Fruit fly (Drosophila melanogaster) whole organism, prepupa: ENCODE results near the gene ebi.
A peak's percentile ranks its signal among the peaks of the same experiment; 100 is the strongest.

Experiments used
- CG10631 ChIP-seq: fragments of 200-800 bp; sonication (Bioruptor generic); optimal IDR thresholded peaks from 2 replicates; lab custom pipeline; 2016; ENCODE audit warnings: missing biosample characterization, missing genetic modification characterization
- CG10669 ChIP-seq: fragments of 200-800 bp; sonication (Bioruptor generic); optimal IDR thresholded peaks from 3 replicates; lab custom pipeline; 2018; ENCODE audit warnings: missing biosample characterization, mild to moderate bottlenecking, missing genetic modification characterization, moderate library complexity
- CG11294 ChIP-seq: fragments of 200-800 bp; sonication (Bioruptor generic); IDR thresholded peaks from 2 replicates; pipeline ENCODE4 v1.3.6; 2022; ENCODE audit warnings: missing biosample characterization, missing genetic modification characterization
- CG11902 ChIP-seq: fragments of 200-800 bp; sonication (Bioruptor generic); optimal IDR thresholded peaks from 3 replicates; lab custom pipeline; 2016; ENCODE audit warnings: missing biosample characterization, missing genetic modification characterization
- CG15336 ChIP-seq: fragments of 200-800 bp; sonication (Bioruptor generic); IDR thresholded peaks from 2 replicates; pipeline ENCODE4 v1.3.6; 2022; ENCODE audit warnings: missing biosample characterization, missing genetic modification characterization
- CG1621 ChIP-seq: fragments of 200-800 bp; sonication (Bioruptor generic); optimal IDR thresholded peaks from 3 replicates; lab custom pipeline; 2018; ENCODE audit warnings: missing biosample characterization, mild to moderate bottlenecking, missing genetic modification characterization
- CG16779 ChIP-seq: fragments of 200-800 bp; sonication (Bioruptor generic); optimal IDR thresholded peaks from 3 replicates; lab custom pipeline; 2017; ENCODE audit warnings: missing biosample characterization, mild to moderate bottlenecking, missing genetic modification characterization
- CG3032 ChIP-seq: fragments of 200-800 bp; optimal IDR thresholded peaks from 2 replicates; lab custom pipeline; 2019; ENCODE audit warnings: missing biosample characterization, mild to moderate bottlenecking, missing genetic modification characterization, moderate library complexity
- CG31627 ChIP-seq: fragments of 200-800 bp; sonication (Bioruptor generic); optimal IDR thresholded peaks from 3 replicates; lab custom pipeline; 2016; ENCODE audit warnings: missing biosample characterization, missing genetic modification characterization
- CG32006 ChIP-seq: fragments of 200-800 bp; sonication (Bioruptor generic); optimal IDR thresholded peaks from 3 replicates; lab custom pipeline; 2017; ENCODE audit warnings: missing biosample characterization, mild to moderate bottlenecking, missing genetic modification characterization
- CG3919 ChIP-seq: fragments of 200-800 bp; sonication (Bioruptor generic); optimal IDR thresholded peaks from 3 replicates; lab custom pipeline; 2016; ENCODE audit warnings: missing biosample characterization, missing genetic modification characterization
- CG4318 ChIP-seq: fragments of 200-800 bp; sonication (Bioruptor generic); optimal IDR thresholded peaks from 3 replicates; lab custom pipeline; 2017; ENCODE audit warnings: missing biosample characterization, mild to moderate bottlenecking, missing genetic modification characterization
- CG6163 ChIP-seq: fragments of 200-800 bp; sonication (Bioruptor generic); IDR thresholded peaks from 3 replicates; pipeline ENCODE4 v1.3.6; 2022; ENCODE audit warnings: missing biosample characterization, missing genetic modification characterization
- CG6276 ChIP-seq: fragments of 200-800 bp; sonication (Bioruptor generic); optimal IDR thresholded peaks from 2 replicates; lab custom pipeline; 2017; ENCODE audit warnings: missing biosample characterization, mild to moderate bottlenecking, missing genetic modification characterization
- CG6808 ChIP-seq: fragments of 200-800 bp; sonication (Bioruptor generic); optimal IDR thresholded peaks from 3 replicates; lab custom pipeline; 2017; ENCODE audit warnings: missing biosample characterization, missing genetic modification characterization, mild to moderate bottlenecking, moderate library complexity, missing genetic modification reagents
- CG6854 ChIP-seq: fragments of 200-800 bp; sonication (Bioruptor generic); optimal IDR thresholded peaks from 2 replicates; lab custom pipeline; 2017; ENCODE audit warnings: missing biosample characterization, mild to moderate bottlenecking, missing genetic modification characterization
- CG8119 ChIP-seq: fragments of 200-800 bp; sonication (Bioruptor generic); IDR thresholded peaks from 3 replicates; pipeline ENCODE4 v1.3.6; 2022; ENCODE audit warnings: missing biosample characterization, missing genetic modification characterization
- CG9139 ChIP-seq: fragments of 200-800 bp; sonication (Bioruptor generic); optimal IDR thresholded peaks from 3 replicates; lab custom pipeline; 2017; ENCODE audit warnings: missing biosample characterization, mild to moderate bottlenecking, missing genetic modification characterization
- Eip78C ChIP-seq: fragments of 200-800 bp; sonication (Bioruptor generic); peaks from one replicate; lab custom pipeline; 2016; ENCODE audit warnings: missing biosample characterization, missing genetic modification characterization
- Ets21C ChIP-seq: fragments of 200-800 bp; sonication (Bioruptor generic); optimal IDR thresholded peaks from 3 replicates; lab custom pipeline; 2016; ENCODE audit warnings: missing biosample characterization, missing genetic modification characterization
- Hr38 ChIP-seq: sonication (Bioruptor generic); optimal IDR thresholded peaks from 2 replicates; lab custom pipeline; 2016; ENCODE audit warnings: missing biosample characterization, missing genetic modification characterization
- Lpt ChIP-seq: fragments of 200-800 bp; sonication (Bioruptor generic); optimal IDR thresholded peaks from 3 replicates; lab custom pipeline; 2016; ENCODE audit warnings: missing biosample characterization, missing genetic modification characterization
- Met ChIP-seq: fragments of 200-800 bp; sonication (Bioruptor generic); optimal IDR thresholded peaks from 3 replicates; lab custom pipeline; 2016; ENCODE audit warnings: missing biosample characterization, missing genetic modification characterization
- OdsH ChIP-seq: fragments of 200-800 bp; sonication (Bioruptor generic); optimal IDR thresholded peaks from 3 replicates; lab custom pipeline; 2016; ENCODE audit warnings: missing biosample characterization, missing genetic modification characterization
- Smox ChIP-seq: fragments of 200-800 bp; sonication (Bioruptor generic); optimal IDR thresholded peaks from 3 replicates; lab custom pipeline; 2016; ENCODE audit warnings: missing biosample characterization, missing genetic modification characterization
- Sox102F ChIP-seq: fragments of 200-800 bp; sonication (Bioruptor generic); optimal IDR thresholded peaks from 2 replicates; lab custom pipeline; 2016; ENCODE audit warnings: missing biosample characterization, mild to moderate bottlenecking, missing genetic modification characterization
- Sox14 ChIP-seq: fragments of 200-800 bp; sonication (Bioruptor generic); optimal IDR thresholded peaks from 3 replicates; lab custom pipeline; 2016; ENCODE audit warnings: missing biosample characterization, missing genetic modification characterization
- achi ChIP-seq: fragments of 200-800 bp; sonication (Bioruptor generic); optimal IDR thresholded peaks from 3 replicates; lab custom pipeline; 2016; ENCODE audit warnings: missing biosample characterization, missing genetic modification characterization
- acj6 ChIP-seq: fragments of 200-800 bp; sonication (Bioruptor generic); optimal IDR thresholded peaks from 3 replicates; lab custom pipeline; 2016; ENCODE audit warnings: missing biosample characterization, missing genetic modification characterization
- cyc ChIP-seq: fragments of 200-800 bp; sonication (Bioruptor generic); optimal IDR thresholded peaks from 3 replicates; lab custom pipeline; 2016; ENCODE audit warnings: missing biosample characterization, missing genetic modification characterization
- dsx ChIP-seq: fragments of 200-800 bp; optimal IDR thresholded peaks from 3 replicates; lab custom pipeline; 2019; ENCODE audit warnings: missing biosample characterization, mild to moderate bottlenecking, missing genetic modification characterization, moderate library complexity; ENCODE audit not compliant: poor library complexity, severe bottlenecking
- esn ChIP-seq: fragments of 200-800 bp; sonication (Bioruptor generic); optimal IDR thresholded peaks from 2 replicates; lab custom pipeline; 2016; ENCODE audit warnings: missing biosample characterization, mild to moderate bottlenecking, missing genetic modification characterization, moderate library complexity
- fd59A ChIP-seq: fragments of 200-800 bp; sonication (Bioruptor generic); optimal IDR thresholded peaks from 2 replicates; lab custom pipeline; 2017; ENCODE audit warnings: missing biosample characterization, mild to moderate bottlenecking, missing genetic modification characterization, missing genetic modification reagents
- fd85E ChIP-seq: fragments of 200-800 bp; sonication (Bioruptor generic); optimal IDR thresholded peaks from 3 replicates; lab custom pipeline; 2016; ENCODE audit warnings: missing biosample characterization, missing genetic modification characterization
- net ChIP-seq: fragments of 200-800 bp; sonication (Bioruptor generic); optimal IDR thresholded peaks from 3 replicates; lab custom pipeline; 2016; ENCODE audit warnings: missing biosample characterization, missing genetic modification characterization
- pdm3 ChIP-seq: fragments of 200-800 bp; sonication (Bioruptor generic); optimal IDR thresholded peaks from 3 replicates; lab custom pipeline; 2016; ENCODE audit warnings: missing biosample characterization, missing genetic modification characterization
- salr ChIP-seq, 2 experiments: fragments of 200-800 bp; sonication (Bioruptor generic); optimal IDR thresholded peaks; 3 replicates each; lab custom pipeline; 2016 to 2018; ENCODE audit warnings: missing biosample characterization in 2 of 2, missing genetic modification characterization in 2 of 2, mild to moderate bottlenecking in 1 of 2
- spab ChIP-seq: fragments of 200-800 bp; sonication (Bioruptor generic); optimal IDR thresholded peaks from 2 replicates; lab custom pipeline; 2017; ENCODE audit warnings: missing biosample characterization, mild to moderate bottlenecking, missing genetic modification characterization, missing genetic modification reagents
- ss ChIP-seq, 2 experiments: fragments of 200-800 bp; sonication (Bioruptor generic); optimal IDR thresholded peaks; 2 replicates in 1 of 2; 3 replicates in 1 of 2; lab custom pipeline; 2017 to 2018; ENCODE audit warnings: mild to moderate bottlenecking in 2 of 2, missing biosample characterization in 2 of 2, missing genetic modification characterization in 2 of 2, moderate library complexity in 1 of 2
- svp ChIP-seq: fragments of 200-800 bp; sonication (Bioruptor generic); peaks from one replicate; lab custom pipeline; 2016; ENCODE audit warnings: missing biosample characterization, missing genetic modification characterization
- vri ChIP-seq: fragments of 200-800 bp; sonication (Bioruptor generic); optimal IDR thresholded peaks from 3 replicates; lab custom pipeline; 2016; ENCODE audit warnings: missing biosample characterization, mild to moderate bottlenecking, missing genetic modification characterization

Gene ebi

dm6 chr2L:441927-442691 lies 27.2 kb downstream of the ebi start (continued):
- TF ChIP-seq CG8119 (GFP tag; lab: Robert Waterston, UW), result peak; percentile 95
- peak; percentile 95 for TF ChIP-seq Ets21C (GFP tag; lab: Kevin White, UChicago)
- peak; percentile 96 for TF ChIP-seq CG3032 (tag; lab: Kevin White, UChicago)
- TF ChIP-seq CG6276 (GFP tag; lab: Kevin White, UChicago), result peak; percentile 93
- TF ChIP-seq achi (GFP tag; lab: Kevin White, UChicago), result peak; percentile 96
- TF ChIP-seq pdm3, result peak; percentile 98
- TF ChIP-seq Sox102F (GFP tag; lab: Kevin White, UChicago), result peak; percentile 97
- TF ChIP-seq fd59A (GFP tag; lab: Kevin White, UChicago), result peak; percentile 95
- TF ChIP-seq CG3919 (GFP tag; lab: Kevin White, UChicago), result peak; percentile 99
- peak; percentile 93 for TF ChIP-seq CG6808 (GFP tag; lab: Kevin White, UChicago)
- peak; percentile 90 for TF ChIP-seq CG4318
- peak; percentile 96 for TF ChIP-seq spab (GFP tag; lab: Kevin White, UChicago)
- TF ChIP-seq CG10631 (GFP tag; lab: Kevin White, UChicago), result peak; percentile 96
- TF ChIP-seq Smox, result peak; percentile 96
- peak; percentile 97 for TF ChIP-seq OdsH (GFP tag; lab: Kevin White, UChicago)
- TF ChIP-seq acj6, result peak; percentile 97
- TF ChIP-seq CG6163 (GFP tag; lab: Robert Waterston, UW), result peak; percentile 97
- peak; percentile 95 for TF ChIP-seq CG15336 (GFP tag; lab: Robert Waterston, UW)
- peak; percentile 95 for TF ChIP-seq CG32006
- TF ChIP-seq esn (GFP tag; lab: Kevin White, UChicago), result peak; percentile 98
- TF ChIP-seq Lpt (GFP tag; lab: Kevin White, UChicago), result peak; percentile 96
- peak; percentile 97 for TF ChIP-seq CG11902 (GFP tag; lab: Kevin White, UChicago)
- TF ChIP-seq cyc (GFP tag; lab: Kevin White, UChicago), result peak; percentile 98
- peak; percentile 98 for TF ChIP-seq svp (GFP tag; lab: Kevin White, UChicago)
- TF ChIP-seq dsx (GFP tag; lab: Kevin White, UChicago), result peak; percentile 94
- peak; percentile 89 for TF ChIP-seq CG9139
- peak; percentile 96 for TF ChIP-seq CG10669 (GFP tag; lab: Kevin White, UChicago)
- peak; percentile 96 for TF ChIP-seq CG1621 (tag; lab: Kevin White, UChicago)
- peak; percentile 92 for TF ChIP-seq CG6854 (GFP tag; lab: Kevin White, UChicago)
- TF ChIP-seq CG31627 (GFP tag; lab: Kevin White, UChicago), result peak; percentile 98
- peak; percentile 77 for TF ChIP-seq CG11294 (GFP tag; lab: Robert Waterston, UW)
- peak; percentile 95 for TF ChIP-seq fd85E (GFP tag; lab: Kevin White, UChicago)
- TF ChIP-seq Met, result peak; percentile 98
- TF ChIP-seq net (GFP tag; lab: Kevin White, UChicago), result peak; percentile 96
- TF ChIP-seq Hr38 (GFP tag; lab: Kevin White, UChicago), result peak; percentile 79

dm6 chr2L:447124-447523 lies 32.3 kb downstream of the ebi start:
- TF ChIP-seq Eip78C (GFP tag; lab: Kevin White, UChicago) (no peak), salr (GFP tag; optimal IDR thresholded peaks at IDR 0.05; lab: Kevin White, UChicago) (no peak), vri (GFP tag; lab: Kevin White, UChicago) (no peak), CG9139 (no peak), CG32006 (no peak), CG16779 (tag; lab: Kevin White, UChicago) (no peak), Met (no peak), Sox14 (GFP tag; lab: Kevin White, UChicago) (no peak), CG31627 (GFP tag; lab: Kevin White, UChicago) (no peak), ss (GFP tag; optimal IDR thresholded peaks at IDR 0.05; lab: Kevin White, UChicago) (no peak), CG15336 (GFP tag; lab: Robert Waterston, UW) (no peak), CG6163 (GFP tag; lab: Robert Waterston, UW) (no peak)
